Fruit fly (Drosophila melanogaster) whole organism, embryonic: ENCODE results near the gene CG4393.
A peak's percentile ranks its signal among the peaks of the same experiment; 100 is the strongest.

Experiments
- BtbVII ChIP-seq: fragments of 200-800 bp; sonication (Bioruptor generic); optimal IDR thresholded peaks from 3 replicates; lab custom pipeline; 2017; ENCODE audit warnings: missing biosample characterization, mild to moderate bottlenecking, missing genetic modification characterization
- CG11695 ChIP-seq: fragments of 200-800 bp; sonication (Bioruptor generic); IDR thresholded peaks from 3 replicates; pipeline ENCODE4 v1.3.6; 2022; ENCODE audit warnings: missing biosample characterization, missing genetic modification characterization
- CG11723 ChIP-seq: fragments of 200-800 bp; sonication (Bioruptor generic); optimal IDR thresholded peaks from 2 replicates; lab custom pipeline; 2017; ENCODE audit warnings: missing biosample characterization, mild to moderate bottlenecking, missing genetic modification characterization
- CG12104 ChIP-seq: fragments of 200-800 bp; sonication (Bioruptor generic); optimal IDR thresholded peaks from 3 replicates; lab custom pipeline; 2016; ENCODE audit warnings: missing biosample characterization, missing genetic modification characterization
- CG12219 ChIP-seq: fragments of 200-800 bp; sonication (Bioruptor generic); optimal IDR thresholded peaks from 3 replicates; lab custom pipeline; 2018; ENCODE audit warnings: missing biosample characterization, mild to moderate bottlenecking, missing genetic modification characterization
- CG14014 ChIP-seq: fragments of 200-800 bp; sonication (Bioruptor generic); IDR thresholded peaks from 2 replicates; pipeline ENCODE4 v1.3.6; 2022; ENCODE audit warnings: missing biosample characterization, missing genetic modification characterization
- CG14710 ChIP-seq: fragments of 200-800 bp; sonication (Bioruptor generic); optimal IDR thresholded peaks from 3 replicates; lab custom pipeline; 2019; ENCODE audit warnings: missing biosample characterization, mild to moderate bottlenecking, missing genetic modification characterization, moderate library complexity
- CG14860 ChIP-seq: fragments of 200-800 bp; sonication (Bioruptor generic); IDR thresholded peaks from 3 replicates; pipeline ENCODE4 v1.3.6; 2022; ENCODE audit warnings: missing biosample characterization, missing genetic modification characterization; ENCODE audit not compliant: partially characterized antibody
- CG17359 ChIP-seq: fragments of 200-800 bp; sonication (Bioruptor generic); optimal IDR thresholded peaks from 3 replicates; lab custom pipeline; 2018; ENCODE audit warnings: missing biosample characterization, mild to moderate bottlenecking, missing genetic modification characterization, moderate library complexity
- CG17912 ChIP-seq: fragments of 200-800 bp; sonication (Bioruptor generic); optimal IDR thresholded peaks from 2 replicates; lab custom pipeline; 2018; ENCODE audit warnings: missing biosample characterization, mild to moderate bottlenecking, missing genetic modification characterization
- CG18599 ChIP-seq: fragments of 200-800 bp; sonication (Bioruptor generic); optimal IDR thresholded peaks from 3 replicates; lab custom pipeline; 2017; ENCODE audit warnings: missing biosample characterization, missing genetic modification characterization, mild to moderate bottlenecking, moderate library complexity, missing genetic modification reagents
- CG2889 ChIP-seq: fragments of 200-800 bp; sonication (Bioruptor generic); IDR thresholded peaks from 3 replicates; pipeline ENCODE4 v1.3.6; 2022; ENCODE audit warnings: missing biosample characterization, missing genetic modification characterization
- CG33213 ChIP-seq: fragments of 200-800 bp; sonication (Bioruptor generic); optimal IDR thresholded peaks from 3 replicates; lab custom pipeline; 2016; ENCODE audit warnings: missing biosample characterization, missing genetic modification characterization
- CG3726 ChIP-seq: fragments of 200-800 bp; sonication (Bioruptor generic); IDR thresholded peaks from 3 replicates; pipeline ENCODE4, ENCODE4 v1.3.6; 2022; ENCODE audit warnings: missing biosample characterization, missing genetic modification characterization
- CG7556 ChIP-seq: fragments of 200-800 bp; sonication (Bioruptor generic); optimal IDR thresholded peaks from 2 replicates; lab custom pipeline; 2017; ENCODE audit warnings: missing biosample characterization, mild to moderate bottlenecking, missing genetic modification characterization
- CG8089 ChIP-seq: fragments of 200-800 bp; sonication (Bioruptor generic); optimal IDR thresholded peaks from 3 replicates; lab custom pipeline; 2016; ENCODE audit warnings: missing biosample characterization, missing genetic modification characterization
- CG9727 ChIP-seq: fragments of 200-800 bp; sonication (Bioruptor generic); optimal IDR thresholded peaks from 3 replicates; lab custom pipeline; 2017; ENCODE audit warnings: missing biosample characterization, mild to moderate bottlenecking, missing genetic modification characterization
- CG9797 ChIP-seq: fragments of 200-800 bp; sonication (Bioruptor generic); optimal IDR thresholded peaks from 3 replicates; lab custom pipeline; 2018; ENCODE audit warnings: missing biosample characterization, mild to moderate bottlenecking, missing genetic modification characterization
- CoRest ChIP-seq: fragments of 200-800 bp; sonication (Bioruptor generic); optimal IDR thresholded peaks from 3 replicates; lab custom pipeline; 2018; ENCODE audit warnings: missing biosample characterization, mild to moderate bottlenecking, missing genetic modification characterization, moderate library complexity
- Dad ChIP-seq: fragments of 200-800 bp; sonication (Bioruptor generic); optimal IDR thresholded peaks from 3 replicates; lab custom pipeline; 2016; ENCODE audit warnings: missing biosample characterization, missing genetic modification characterization
- Dll ChIP-seq: fragments of 200-800 bp; sonication (Bioruptor generic); IDR thresholded peaks from 4 replicates; pipeline ENCODE4 v1.3.6; 2022; ENCODE audit warnings: missing biosample characterization, missing genetic modification characterization; ENCODE audit not compliant: partially characterized antibody
- Doc2 ChIP-seq: fragments of 200-800 bp; sonication (Bioruptor generic); IDR thresholded peaks from 2 replicates; pipeline ENCODE4 v1.3.6; 2022; ENCODE audit warnings: missing biosample characterization, missing genetic modification characterization
- Ets65A ChIP-seq: fragments of 200-800 bp; sonication (Bioruptor generic); peaks from one replicate; lab custom pipeline; 2016; ENCODE audit warnings: missing biosample characterization, missing genetic modification characterization
- Fer2 ChIP-seq: fragments of 200-800 bp; sonication (Bioruptor generic); optimal IDR thresholded peaks from 2 replicates; lab custom pipeline; 2018; ENCODE audit warnings: missing biosample characterization, mild to moderate bottlenecking, missing genetic modification characterization, moderate library complexity
- Gsc ChIP-seq: fragments of 200-800 bp; sonication (Bioruptor generic); IDR thresholded peaks from 2 replicates; pipeline ENCODE4 v1.3.6; 2022; ENCODE audit warnings: missing biosample characterization, missing genetic modification characterization
- HLH3B ChIP-seq: fragments of 200-800 bp; sonication (Bioruptor generic); IDR thresholded peaks from 2 replicates; pipeline ENCODE4 v1.3.6; 2022; ENCODE audit warnings: missing biosample characterization, missing genetic modification characterization
- MTF-1 ChIP-seq: fragments of 200-800 bp; sonication (Bioruptor generic); optimal IDR thresholded peaks from 2 replicates; lab custom pipeline; 2018; ENCODE audit warnings: missing biosample characterization, mild to moderate bottlenecking, missing genetic modification characterization, borderline replicate concordance
- Nf-YA ChIP-seq: fragments of 200-800 bp; sonication (Bioruptor generic); IDR thresholded peaks from 2 replicates; pipeline ENCODE4 v1.3.6; 2022; ENCODE audit warnings: missing biosample characterization, missing genetic modification characterization
- Nf-YB ChIP-seq: fragments of 200-800 bp; sonication (Bioruptor generic); optimal IDR thresholded peaks from 3 replicates; lab custom pipeline; 2019; ENCODE audit warnings: missing biosample characterization, mild to moderate bottlenecking, missing genetic modification characterization, moderate library complexity
- Spps ChIP-seq: fragments of 200-800 bp; sonication (Bioruptor generic); optimal IDR thresholded peaks from 2 replicates; lab custom pipeline; 2018; ENCODE audit warnings: missing biosample characterization, mild to moderate bottlenecking, missing genetic modification characterization
- YL-1 ChIP-seq: fragments of 200-800 bp; sonication (Bioruptor generic); optimal IDR thresholded peaks from 3 replicates; lab custom pipeline; 2017; ENCODE audit warnings: missing biosample characterization, mild to moderate bottlenecking, missing genetic modification characterization
- az2 ChIP-seq: fragments of 200-800 bp; sonication (Bioruptor generic); optimal IDR thresholded peaks from 3 replicates; lab custom pipeline; 2016; ENCODE audit warnings: missing biosample characterization, missing genetic modification characterization
- bsh ChIP-seq, 2 experiments: fragments of 200-800 bp; sonication (Bioruptor generic); optimal IDR thresholded peaks; 2 replicates each; lab custom pipeline; 2017 to 2018; ENCODE audit warnings: mild to moderate bottlenecking in 2 of 2, missing biosample characterization in 2 of 2, missing genetic modification characterization in 2 of 2, moderate library complexity in 1 of 2
- en ChIP-seq: fragments of 200-800 bp; sonication (Bioruptor generic); optimal IDR thresholded peaks from 2 replicates; lab custom pipeline; 2016; ENCODE audit warnings: missing biosample characterization, missing genetic modification characterization
- fd102C ChIP-seq: fragments of 200-800 bp; sonication (Bioruptor generic); optimal IDR thresholded peaks from 2 replicates; lab custom pipeline; 2018; ENCODE audit warnings: missing biosample characterization, mild to moderate bottlenecking, missing genetic modification characterization, moderate library complexity
- fd3F ChIP-seq: fragments of 200-800 bp; sonication (Bioruptor generic); optimal IDR thresholded peaks from 2 replicates; lab custom pipeline; 2018; ENCODE audit warnings: missing biosample characterization, mild to moderate bottlenecking, missing genetic modification characterization, moderate library complexity
- fu2 ChIP-seq: fragments of 200-800 bp; sonication (Bioruptor generic); optimal IDR thresholded peaks from 2 replicates; lab custom pipeline; 2016; ENCODE audit warnings: missing biosample characterization, missing genetic modification characterization
- gcm2 ChIP-seq: fragments of 200-800 bp; sonication (Bioruptor generic); optimal IDR thresholded peaks from 2 replicates; lab custom pipeline; 2016; ENCODE audit warnings: missing biosample characterization, missing genetic modification characterization
- kay ChIP-seq: fragments of 200-800 bp; sonication (Bioruptor generic); optimal IDR thresholded peaks from 2 replicates; lab custom pipeline; 2016; ENCODE audit warnings: missing biosample characterization, missing genetic modification characterization
- klu ChIP-seq: fragments of 200-800 bp; sonication (Bioruptor generic); IDR thresholded peaks from 2 replicates; pipeline ENCODE4 v1.3.6; 2022; ENCODE audit warnings: missing biosample characterization, missing genetic modification characterization
- nom ChIP-seq: fragments of 200-800 bp; sonication (Bioruptor generic); optimal IDR thresholded peaks from 2 replicates; lab custom pipeline; 2017; ENCODE audit warnings: missing biosample characterization, missing genetic modification characterization, mild to moderate bottlenecking, moderate library complexity, missing genetic modification reagents
- pfk ChIP-seq: fragments of 200-800 bp; sonication (Bioruptor generic); optimal IDR thresholded peaks from 2 replicates; lab custom pipeline; 2018; ENCODE audit warnings: missing biosample characterization, mild to moderate bottlenecking, missing genetic modification characterization, moderate library complexity
- pros ChIP-seq: fragments of 200-800 bp; sonication (Bioruptor generic); optimal IDR thresholded peaks from 3 replicates; lab custom pipeline; 2019; ENCODE audit warnings: missing biosample characterization, mild to moderate bottlenecking, missing genetic modification characterization, moderate library complexity
- repo ChIP-seq: fragments of 200-800 bp; sonication (Bioruptor generic); optimal IDR thresholded peaks from 2 replicates; lab custom pipeline; 2016; ENCODE audit warnings: missing biosample characterization, missing genetic modification characterization
- run ChIP-seq: fragments of 200-800 bp; sonication (Bioruptor generic); optimal IDR thresholded peaks from 3 replicates; lab custom pipeline; 2018; ENCODE audit warnings: missing biosample characterization, mild to moderate bottlenecking, missing genetic modification characterization
- ssp ChIP-seq: fragments of 200-800 bp; sonication (Bioruptor generic); IDR thresholded peaks from 2 replicates; pipeline ENCODE4 v1.3.6; 2022; ENCODE audit warnings: missing biosample characterization, missing genetic modification characterization
- tap ChIP-seq: fragments of 200-800 bp; optimal IDR thresholded peaks from 3 replicates; lab custom pipeline; 2019; ENCODE audit warnings: missing biosample characterization, mild to moderate bottlenecking, missing genetic modification characterization, moderate library complexity
- tgo ChIP-seq: fragments of 200-800 bp; sonication (Bioruptor generic); IDR thresholded peaks from 3 replicates; pipeline ENCODE4 v1.3.6; 2022; ENCODE audit warnings: missing biosample characterization, missing genetic modification characterization
- unc-4 ChIP-seq: fragments of 200-800 bp; sonication (Bioruptor generic); IDR thresholded peaks from 2 replicates; pipeline ENCODE4 v1.3.6; 2022; ENCODE audit warnings: missing biosample characterization, missing genetic modification characterization; ENCODE audit not compliant: partially characterized antibody

The CG4393 gene

dm6 chr3R:23332535-23333333 is 51.8 kb downstream of the CG4393 start (continued):
- peak; percentile 32 for TF ChIP-seq az2 (GFP tag; lab: Kevin White, UChicago)
- no peak for TF ChIP-seq Doc2 (GFP tag; lab: Robert Waterston, UW)
- TF ChIP-seq HLH3B: peak; percentile 39; the same call in 1 of the 2 replicates
- peak; percentile 57 for TF ChIP-seq MTF-1
- peak; percentile 70 for TF ChIP-seq CG9727 (GFP tag; lab: Kevin White, UChicago)
- no peak for TF ChIP-seq YL-1 (GFP tag; lab: Kevin White, UChicago)
- peak; percentile 45 for TF ChIP-seq CG12219
- TF ChIP-seq CG33213 (GFP tag; lab: Kevin White, UChicago): no peak
- TF ChIP-seq kay (GFP tag; lab: Kevin White, UChicago): peak; percentile 42
- TF ChIP-seq fu2 (GFP tag; lab: Kevin White, UChicago): peak; percentile 9
- TF ChIP-seq Ets65A (GFP tag; lab: Kevin White, UChicago): peak; percentile 36
- TF ChIP-seq repo (GFP tag; lab: Kevin White, UChicago): no peak
- no peak for TF ChIP-seq CG11723
- peak; percentile 45 for TF ChIP-seq CG14014 (GFP tag; lab: Robert Waterston, UW)
- TF ChIP-seq Spps (tag; lab: Kevin White, UChicago): peak; percentile 28
- TF ChIP-seq CG11695: 0 out of 3 replicates have a peak, but pooled peaks have one; percentile 24
- TF ChIP-seq Dll (GFP tag; lab: Robert Waterston, UW): no peak
- no peak for TF ChIP-seq fd102C
- peak; percentile 23 for TF ChIP-seq Fer2 (tag; lab: Kevin White, UChicago)
- TF ChIP-seq pfk: no peak
- TF ChIP-seq CoRest (tag; lab: Kevin White, UChicago): peak; percentile 76
- no peak for TF ChIP-seq klu (GFP tag; lab: Robert Waterston, UW)
- TF ChIP-seq unc-4 (GFP tag; lab: Robert Waterston, UW): no peak
- TF ChIP-seq CG2889: no peak
- TF ChIP-seq pros (GFP tag; lab: Kevin White, UChicago): no peak
- TF ChIP-seq fd3F (GFP tag; lab: Kevin White, UChicago): peak; percentile 28
- no peak for TF ChIP-seq run (tag; lab: Kevin White, UChicago)
- TF ChIP-seq CG3726 (GFP tag; lab: Robert Waterston, UW): no peak
- TF ChIP-seq CG14860 (GFP tag; lab: Robert Waterston, UW): no peak
- no peak for TF ChIP-seq en
- TF ChIP-seq Dad (GFP tag; lab: Kevin White, UChicago): no peak
- TF ChIP-seq BtbVII (GFP tag; lab: Kevin White, UChicago): peak; percentile 31
- no peak for TF ChIP-seq CG17912 (GFP tag; lab: Kevin White, UChicago)
- peak; percentile 62 for TF ChIP-seq CG7556
- peak; percentile 27 for TF ChIP-seq tap (tag; lab: Kevin White, UChicago)
- TF ChIP-seq Gsc: no peak
- peak; percentile 58 for TF ChIP-seq CG17359
- TF ChIP-seq CG18599 (GFP tag; lab: Kevin White, UChicago): peak; percentile 51
- TF ChIP-seq CG8089: no peak
- TF ChIP-seq bsh (GFP tag; optimal IDR thresholded peaks at IDR 0.05; lab: Kevin White, UChicago): peak in 1 of 2 experiments; percentile 70
- peak; percentile 43 for TF ChIP-seq nom (GFP tag; lab: Kevin White, UChicago)
- no peak for TF ChIP-seq gcm2 (GFP tag; lab: Kevin White, UChicago)
- TF ChIP-seq CG12104: peak; percentile 55
- 0 out of 2 replicates have a peak, but pooled peaks have one; percentile 9 for TF ChIP-seq ssp (GFP tag; lab: Robert Waterston, UW)
- TF ChIP-seq CG14710 (tag; lab: Kevin White, UChicago): peak; percentile 61
- TF ChIP-seq Nf-YB: peak; percentile 38
- no peak for TF ChIP-seq tgo (GFP tag; lab: Robert Waterston, UW)
- TF ChIP-seq Nf-YA (GFP tag; lab: Robert Waterston, UW): no peak
- TF ChIP-seq CG9797: no peak
